Fruit fly (Drosophila melanogaster) Kc167 (cell line): ENCODE data around the gene CG13252.

ENCODE experiments used
- Myc ChIP-seq: fragments of >200 bp; optimal IDR thresholded peaks from 2 replicates; lab custom pipeline; 2017; ENCODE audit warnings: missing external identifiers
- h ChIP-seq: fragments of >200 bp; optimal IDR thresholded peaks from 3 replicates; lab custom pipeline; 2018; ENCODE audit warnings: missing external identifiers
- insv ChIP-seq: fragments of >200 bp; optimal IDR thresholded peaks from 3 replicates; lab custom pipeline; 2018; ENCODE audit warnings: missing external identifiers
- psq ChIP-seq: fragments of >200 bp; optimal IDR thresholded peaks from 2 replicates; lab custom pipeline; 2017; ENCODE audit warnings: missing external identifiers
- ttk ChIP-seq: sonication (Bioruptor generic); optimal IDR thresholded peaks from 2 replicates; lab custom pipeline; 2017; ENCODE audit warnings: missing external identifiers

DNA sequence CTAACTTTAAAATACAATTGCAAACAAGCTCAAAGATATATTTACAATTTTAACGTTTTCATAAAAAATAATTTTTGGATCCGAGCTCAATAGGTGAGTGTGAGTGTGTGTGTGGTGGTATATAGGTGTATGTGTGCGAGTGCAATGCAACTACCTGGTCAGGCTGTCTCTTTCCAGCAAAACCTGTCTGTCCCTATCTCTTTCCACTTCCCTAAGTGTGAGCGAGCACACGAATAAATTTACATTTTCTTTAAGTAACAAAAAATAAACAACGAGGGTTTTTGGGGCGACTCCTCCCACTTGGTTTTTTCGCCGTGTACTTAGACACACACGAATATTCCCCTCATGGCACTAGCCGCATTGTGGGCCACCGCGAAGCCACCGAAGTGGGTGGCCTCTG lies 37.9 kb upstream of the CG13252 start:
- TF ChIP-seq Myc (lab: Kevin White, UChicago), result no peak
- TF ChIP-seq insv (lab: Kevin White, UChicago), result no peak
- TF ChIP-seq psq (lab: Kevin White, UChicago), result no peak
- TF ChIP-seq h (lab: Kevin White, UChicago), result no peak
- TF ChIP-seq ttk, result no peak
